Fruit fly (Drosophila melanogaster) whole organism, wandering third instar larva: ENCODE results near the gene CSN6.
A peak's percentile ranks its signal among the peaks of the same experiment; 100 is the strongest.

Experiments
- Abd-B ChIP-seq: fragments of >200 bp; optimal IDR thresholded peaks from 2 replicates; lab custom pipeline; 2017; ENCODE audit warnings: missing biosample characterization, missing genetic modification characterization
- CG32264 ChIP-seq: fragments of 200-800 bp; sonication (Bioruptor generic); optimal IDR thresholded peaks from 2 replicates; lab custom pipeline; 2016; ENCODE audit warnings: missing biosample characterization, missing genetic modification characterization
- CG9705 ChIP-seq: fragments of 200-800 bp; sonication (Bioruptor generic); optimal IDR thresholded peaks from 2 replicates; lab custom pipeline; 2018; ENCODE audit warnings: missing biosample characterization, mild to moderate bottlenecking, missing genetic modification characterization
- CrebA ChIP-seq: fragments of 200-800 bp; sonication (Bioruptor generic); optimal IDR thresholded peaks from 2 replicates; lab custom pipeline; 2016; ENCODE audit warnings: missing biosample characterization, mild to moderate bottlenecking, missing genetic modification characterization, borderline replicate concordance
- Dfd ChIP-seq: fragments of >200 bp; optimal IDR thresholded peaks from 2 replicates; lab custom pipeline; 2017; ENCODE audit warnings: missing biosample characterization, missing genetic modification characterization
- Dif ChIP-seq: fragments of 200-275, 200-300 bp; sonication (Bioruptor generic); optimal IDR thresholded peaks from 2 replicates; lab custom pipeline; 2018; ENCODE audit warnings: missing biosample characterization, missing genetic modification characterization; ENCODE audit not compliant: partially characterized antibody
- GATAd ChIP-seq: sonication (Bioruptor generic); optimal IDR thresholded peaks from 2 replicates; lab custom pipeline; 2016; ENCODE audit warnings: missing biosample characterization, missing genetic modification characterization
- HLH106 ChIP-seq: fragments of 200-800 bp; optimal IDR thresholded peaks from 3 replicates; lab custom pipeline; 2019; ENCODE audit warnings: missing biosample characterization, mild to moderate bottlenecking, missing genetic modification characterization, moderate library complexity
- Hnf4 ChIP-seq: fragments of 200-800 bp; sonication (Bioruptor generic); optimal IDR thresholded peaks from 2 replicates; lab custom pipeline; 2016; ENCODE audit warnings: missing biosample characterization, mild to moderate bottlenecking, missing genetic modification characterization
- Hr83 ChIP-seq: fragments of 200-300 bp; sonication (Bioruptor generic); optimal IDR thresholded peaks from 2 replicates; lab custom pipeline; 2016; ENCODE audit warnings: missing biosample characterization, mild to moderate bottlenecking, missing genetic modification characterization, moderate library complexity; ENCODE audit not compliant: poor library complexity, severe bottlenecking
- Jra ChIP-seq: sonication (Bioruptor generic); optimal IDR thresholded peaks from 2 replicates; lab custom pipeline; 2016; ENCODE audit warnings: missing biosample characterization, missing genetic modification characterization
- Mio ChIP-seq: sonication (Bioruptor generic); optimal IDR thresholded peaks from 2 replicates; lab custom pipeline; 2016; ENCODE audit warnings: missing biosample characterization, missing genetic modification characterization
- Myc ChIP-seq: fragments of >200 bp; optimal IDR thresholded peaks from 2 replicates; lab custom pipeline; 2017
- N ChIP-seq: fragments of >200 bp; optimal IDR thresholded peaks from 2 replicates; lab custom pipeline; 2018; ENCODE audit warnings: missing biosample characterization, missing external identifiers, missing genetic modification characterization
- Rel ChIP-seq, 2 experiments: fragments of 200-800 bp; sonication (Bioruptor generic) in 1 of 2; optimal IDR thresholded peaks; 2 replicates in 1 of 2; 3 replicates in 1 of 2; lab custom pipeline; 2016 to 2019; ENCODE audit warnings: mild to moderate bottlenecking in 2 of 2, missing biosample characterization in 2 of 2, missing genetic modification characterization in 2 of 2, moderate library complexity in 1 of 2
- Sp1 ChIP-seq: fragments of 200-800 bp; sonication (Bioruptor generic); optimal IDR thresholded peaks from 3 replicates; lab custom pipeline; 2019; ENCODE audit warnings: missing biosample characterization, mild to moderate bottlenecking, missing genetic modification characterization, moderate library complexity
- Vsx2 ChIP-seq: fragments of 200-300, 225-300 bp; sonication (Bioruptor generic); optimal IDR thresholded peaks from 2 replicates; lab custom pipeline; 2018; ENCODE audit warnings: missing biosample characterization, missing genetic modification characterization; ENCODE audit not compliant: partially characterized antibody
- br ChIP-seq: fragments of 200-800 bp; sonication (Bioruptor generic); optimal IDR thresholded peaks from 2 replicates; lab custom pipeline; 2016; ENCODE audit warnings: missing biosample characterization, missing genetic modification characterization
- brk ChIP-seq: fragments of 200-800 bp; sonication (Bioruptor generic); optimal IDR thresholded peaks from 2 replicates; lab custom pipeline; 2016; ENCODE audit warnings: missing biosample characterization, mild to moderate bottlenecking, missing genetic modification characterization
- dl ChIP-seq, 2 experiments: fragments of 175-275, 200-275 bp in 1 of 2; fragments of 200-275 bp in 1 of 2; sonication (Bioruptor generic); optimal IDR thresholded peaks; lab custom pipeline; 2018; ENCODE audit warnings: mild to moderate bottlenecking in 2 of 2, missing biosample characterization in 2 of 2, missing genetic modification characterization in 2 of 2, moderate library complexity in 2 of 2; ENCODE audit not compliant: partially characterized antibody in 2 of 2, insufficient read depth in 1 of 2
- dmrt93B ChIP-seq: fragments of 200-800 bp; sonication (Bioruptor generic); optimal IDR thresholded peaks from 2 replicates; lab custom pipeline; 2018; ENCODE audit warnings: missing biosample characterization, mild to moderate bottlenecking, missing genetic modification characterization
- dsf ChIP-seq: sonication (Bioruptor generic); optimal IDR thresholded peaks from 2 replicates; lab custom pipeline; 2016; ENCODE audit warnings: missing biosample characterization, missing genetic modification characterization, borderline replicate concordance
- ey ChIP-seq: fragments of 200-800 bp; sonication (Bioruptor generic); optimal IDR thresholded peaks from 2 replicates; lab custom pipeline; 2016; ENCODE audit warnings: missing biosample characterization, missing genetic modification characterization
- foxo ChIP-seq, 2 experiments: fragments of 200-800 bp; sonication (Bioruptor generic); optimal IDR thresholded peaks; 2 replicates in 1 of 2; 3 replicates in 1 of 2; lab custom pipeline; 2016 to 2017; ENCODE audit warnings: missing biosample characterization in 2 of 2, missing genetic modification characterization in 2 of 2
- fru ChIP-seq: fragments of 200-800 bp; sonication (Bioruptor generic); optimal IDR thresholded peaks from 3 replicates; lab custom pipeline; 2016; ENCODE audit warnings: missing biosample characterization, mild to moderate bottlenecking, missing genetic modification characterization
- h ChIP-seq: fragments of 200-800 bp; sonication (Bioruptor generic); optimal IDR thresholded peaks from 3 replicates; lab custom pipeline; 2016; ENCODE audit warnings: missing biosample characterization, mild to moderate bottlenecking, missing genetic modification characterization
- jim ChIP-seq: fragments of 175-275, 200-325 bp; sonication (Bioruptor generic); optimal IDR thresholded peaks from 2 replicates; lab custom pipeline; 2016; ENCODE audit warnings: missing biosample characterization, mild to moderate bottlenecking, missing genetic modification characterization
- lola ChIP-seq: fragments of >200 bp; optimal IDR thresholded peaks from 2 replicates; lab custom pipeline; 2017; ENCODE audit warnings: missing biosample characterization, missing genetic modification characterization
- pan ChIP-seq: fragments of >200 bp; optimal IDR thresholded peaks from 2 replicates; lab custom pipeline; 2017
- psq ChIP-seq: fragments of 200-800 bp; sonication (Bioruptor generic); optimal IDR thresholded peaks from 3 replicates; lab custom pipeline; 2017; ENCODE audit warnings: missing biosample characterization, mild to moderate bottlenecking, missing genetic modification characterization, moderate library complexity
- rgr ChIP-seq: fragments of 200-800 bp; sonication (Bioruptor generic); optimal IDR thresholded peaks from 3 replicates; lab custom pipeline; 2016; ENCODE audit warnings: missing biosample characterization, mild to moderate bottlenecking, missing genetic modification characterization
- sv ChIP-seq: fragments of 200-800 bp; sonication (Bioruptor generic); optimal IDR thresholded peaks from 3 replicates; lab custom pipeline; 2016; ENCODE audit warnings: missing biosample characterization, missing genetic modification characterization
- tai ChIP-seq: sonication (Bioruptor generic); optimal IDR thresholded peaks from 2 replicates; lab custom pipeline; 2016; ENCODE audit warnings: missing biosample characterization, missing genetic modification characterization
- usp ChIP-seq: fragments of >200 bp; optimal IDR thresholded peaks from 2 replicates; lab custom pipeline; 2017; ENCODE audit warnings: missing biosample characterization, missing genetic modification characterization
- woc ChIP-seq: sonication (Bioruptor generic); optimal IDR thresholded peaks from 2 replicates; lab custom pipeline; 2016; ENCODE audit warnings: missing biosample characterization, mild to moderate bottlenecking, missing genetic modification characterization

Gene CSN6

DNA sequence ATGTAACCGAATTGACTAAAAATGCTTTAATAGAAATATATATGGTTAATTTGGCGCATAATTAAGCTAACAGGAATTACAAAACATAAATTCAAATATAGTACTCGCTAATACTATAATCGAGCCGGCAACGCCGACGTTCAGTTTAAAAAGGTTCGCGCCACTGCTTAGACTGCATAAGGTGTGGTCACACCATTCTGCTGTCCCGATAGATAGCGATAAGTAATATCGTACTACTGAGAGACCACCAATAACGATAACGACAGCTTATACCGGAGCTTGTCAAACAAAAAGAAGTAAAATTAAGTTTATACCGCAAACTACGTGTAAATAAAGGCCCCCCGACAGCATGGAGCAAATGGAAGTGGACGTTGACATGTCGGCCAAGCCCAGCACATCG lies at the start of gene CSN6:
Gene CSN6 (plus strand): TSS at position 228 of the 400 bp plus-strand sequence.
- TF ChIP-seq pan (no peak), Jra (GFP tag; lab: Kevin White, UChicago) (no peak), Myc (lab: Kevin White, UChicago) (peak; percentile 19), Hr83 (no peak), fru (no peak), GATAd (GFP tag; lab: Kevin White, UChicago) (no peak), CG9705 (GFP tag; lab: Kevin White, UChicago) (no peak)

DNA sequence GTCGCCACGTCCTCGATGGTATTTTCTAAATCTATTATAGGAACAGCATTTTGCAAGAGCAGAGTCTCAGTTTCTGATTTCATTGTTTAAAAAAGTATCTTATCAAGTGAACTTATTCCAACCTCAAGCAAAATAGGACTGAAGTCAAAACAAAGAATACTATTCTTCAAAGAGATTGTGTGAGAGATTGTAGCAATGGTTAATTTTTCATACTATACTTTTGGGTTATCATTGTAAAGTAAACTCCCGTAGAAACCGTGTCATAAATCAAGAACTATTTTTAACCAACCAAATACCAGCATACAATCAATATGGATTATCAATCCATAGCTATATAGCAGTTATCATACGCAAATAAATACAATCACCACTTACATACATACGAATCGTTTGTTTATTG lies 48.8 kb upstream of the CSN6 start, which contains the start of gene CG33093:
Gene CG33093 (minus strand): TSS at position 122 of the 400 bp plus-strand sequence.
- TF ChIP-seq woc, result no peak
- no peak for TF ChIP-seq Hnf4 (GFP tag; lab: Kevin White, UChicago)
- no peak for TF ChIP-seq dsf
- TF ChIP-seq Myc (lab: Kevin White, UChicago), result peak; percentile 22

DNA sequence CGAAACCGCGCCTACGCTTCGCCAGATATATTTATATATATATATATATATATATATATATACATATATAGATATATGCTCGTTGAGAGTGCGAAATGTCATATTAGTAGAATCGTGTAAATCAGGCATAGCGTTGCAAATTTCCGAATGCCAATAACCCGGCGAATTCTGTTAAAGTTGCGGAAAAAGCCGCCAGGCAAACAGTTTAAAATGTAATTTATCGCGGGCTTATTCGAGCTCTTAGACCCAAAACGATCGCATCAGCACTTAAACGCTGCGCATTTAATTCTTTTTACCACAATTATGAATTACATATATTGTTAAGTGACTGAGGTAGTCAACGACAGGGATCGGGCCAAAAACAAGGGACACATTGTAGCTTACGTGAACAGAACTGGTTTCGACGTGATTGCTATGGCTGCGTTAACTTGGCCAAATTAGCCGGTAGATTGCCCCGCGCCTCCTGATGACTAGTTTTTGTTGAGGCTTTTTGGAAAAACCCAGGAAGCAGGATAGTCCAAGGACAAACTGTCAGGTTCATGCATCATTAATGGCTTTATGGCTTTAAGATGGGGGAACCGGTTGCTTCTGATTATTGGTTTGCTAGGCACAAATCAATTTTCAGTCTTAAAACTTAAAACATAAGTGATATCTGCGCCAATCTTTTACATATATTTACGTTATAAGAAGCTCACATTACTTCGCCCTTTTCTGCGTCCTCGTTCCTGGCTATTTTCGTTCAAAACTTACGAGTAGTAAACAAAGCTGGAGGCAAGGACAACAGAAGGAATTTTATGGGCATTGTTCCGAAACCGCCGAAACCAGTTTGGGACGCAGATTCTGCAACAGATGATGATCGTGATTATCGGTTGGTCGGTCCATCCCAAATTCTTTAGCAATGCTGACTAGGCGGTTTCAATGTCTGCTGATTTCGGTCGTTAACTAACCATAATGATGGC lies 46.3 kb upstream of the CSN6 start:
- peak; percentile 58 for TF ChIP-seq fru
- TF ChIP-seq h, result no peak
- TF ChIP-seq dl (GFP tag; optimal IDR thresholded peaks at IDR 0.05; lab: Kevin White, UChicago; ENCODE audit: insufficient read depth in 1 of 2, partially characterized antibody in 2 of 2), result no peak
- TF ChIP-seq psq (GFP tag; lab: Kevin White, UChicago), result peak; percentile 4
- TF ChIP-seq HLH106 (tag; lab: Kevin White, UChicago), result no peak

DNA sequence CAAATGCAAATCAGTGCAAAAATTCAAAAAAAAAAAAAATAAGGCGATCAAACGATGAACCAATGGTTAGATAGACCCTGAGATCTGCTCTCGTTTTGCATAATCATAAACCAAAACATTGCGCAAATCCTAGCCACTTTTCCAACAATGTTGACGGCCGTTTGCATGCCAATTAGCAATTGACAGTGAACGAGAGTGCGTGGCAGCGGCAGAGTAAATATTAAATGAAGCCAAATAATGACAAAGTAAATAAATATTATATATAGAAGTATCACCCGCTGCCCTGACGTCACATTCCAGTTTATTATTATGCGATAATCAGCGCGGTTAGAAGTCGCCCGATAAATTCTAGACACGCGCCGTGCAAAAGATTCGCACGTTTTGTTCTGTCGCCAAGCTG lies 44.6 kb upstream of the CSN6 start:
- TF ChIP-seq Dif (GFP tag; lab: Kevin White, UChicago) (no peak), br (GFP tag; lab: Kevin White, UChicago) (no peak), ey (no peak), dl (GFP tag; optimal IDR thresholded peaks at IDR 0.05; lab: Kevin White, UChicago; ENCODE audit: insufficient read depth in 1 of 2, partially characterized antibody in 2 of 2) (no peak), tai (GFP tag; lab: Kevin White, UChicago) (no peak)
- TF ChIP-seq, all 38 proteins: peak for 0

DNA sequence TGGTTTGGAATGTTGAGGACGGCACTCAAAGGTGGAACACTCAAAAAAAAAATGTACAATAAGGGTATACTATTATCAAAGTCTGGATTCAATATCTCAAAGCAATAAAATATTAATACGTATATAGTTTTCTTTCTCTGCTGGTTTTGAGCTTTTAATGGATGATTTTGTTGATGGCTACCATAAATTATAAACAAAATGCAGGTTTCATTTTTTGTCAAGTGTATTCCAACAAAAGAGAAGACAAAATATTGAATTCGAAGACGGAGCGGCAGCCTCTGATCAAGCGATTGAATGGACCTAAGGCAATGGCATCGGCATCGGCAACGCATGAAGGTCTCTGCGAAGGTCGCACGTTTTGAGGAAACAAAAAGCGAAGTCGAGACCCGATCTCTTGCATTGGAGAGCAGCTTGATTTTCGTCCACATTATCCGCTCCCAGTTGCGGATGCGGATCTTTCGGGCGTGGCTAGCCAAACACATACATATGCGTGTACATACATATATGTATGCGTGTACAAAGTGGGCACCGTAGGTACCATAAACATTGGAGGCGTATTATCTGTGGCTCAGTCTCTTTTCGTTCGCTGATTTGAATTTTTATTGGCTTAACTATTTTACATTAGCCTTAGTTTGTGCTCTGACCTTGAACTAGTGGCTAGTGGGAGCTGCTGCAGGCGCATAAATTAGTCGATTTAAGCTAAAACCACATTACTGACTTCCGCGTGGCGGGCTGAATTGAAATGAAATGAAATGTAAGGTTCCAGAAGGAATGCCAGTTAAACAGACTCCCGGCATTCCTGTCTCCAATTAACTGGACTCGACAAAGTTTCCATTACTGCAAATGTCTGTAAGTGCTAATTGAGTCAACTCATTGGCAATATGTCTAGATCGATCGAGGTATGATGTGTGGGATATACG lies 43.8 kb upstream of the CSN6 start:
- TF ChIP-seq h (peak; percentile 72), Rel (GFP tag; optimal IDR thresholded peaks at IDR 0.05; lab: Kevin White, UChicago) (no peak), Rel (tag; optimal IDR thresholded peaks at IDR 0.05; lab: Kevin White, UChicago) (no peak), dsf (no peak), ey (peak; percentile 61), lola (no peak), pan (no peak), N (GFP tag; lab: Kevin White, UChicago) (no peak), sv (no peak), CG9705 (GFP tag; lab: Kevin White, UChicago) (no peak), Hr83 (no peak), foxo (GFP tag; optimal IDR thresholded peaks at IDR 0.05; lab: Kevin White, UChicago) (peak in 1 of 2 experiments; percentile 59), fru (peak; percentile 66), Mio (GFP tag; lab: Kevin White, UChicago) (no peak), brk (GFP tag; lab: Kevin White, UChicago) (peak; percentile 37), Dfd (GFP tag; lab: Kevin White, UChicago) (no peak), jim (GFP tag; lab: Kevin White, UChicago) (no peak), Jra (GFP tag; lab: Kevin White, UChicago) (no peak), dl (GFP tag; optimal IDR thresholded peaks at IDR 0.05; lab: Kevin White, UChicago; ENCODE audit: insufficient read depth in 1 of 2, partially characterized antibody in 2 of 2) (no peak), Hnf4 (GFP tag; lab: Kevin White, UChicago) (peak; percentile 41), psq (GFP tag; lab: Kevin White, UChicago) (peak; percentile 51), dmrt93B (GFP tag; lab: Kevin White, UChicago) (no peak), Myc (lab: Kevin White, UChicago) (no peak), CrebA (GFP tag; lab: Kevin White, UChicago) (no peak), usp (GFP tag; lab: Kevin White, UChicago) (no peak), Vsx2 (GFP tag; lab: Kevin White, UChicago) (no peak), rgr (peak; percentile 60), Sp1 (GFP tag; lab: Kevin White, UChicago) (peak; percentile 9), tai (GFP tag; lab: Kevin White, UChicago) (no peak), woc (peak; percentile 15), br (GFP tag; lab: Kevin White, UChicago) (peak; percentile 38), Abd-B (no peak), HLH106 (tag; lab: Kevin White, UChicago) (peak; percentile 31), CG32264 (GFP tag; lab: Kevin White, UChicago) (no peak)
